Worm (Caenorhabditis elegans) whole organism, young adult: Measurements from ENCODE around the gene fbxb-21.

Experiments
- F33H1.4 ChIP-seq: fragments of 200-800 bp; sonication (Bioruptor generic); IDR thresholded peaks from 2 replicates; pipeline ENCODE4 v1.3.6; 2022; ENCODE audit warnings: missing genetic modification reagents, missing genetic modification characterization, missing compliant biosample characterization
- Y53F4B.3 ChIP-seq: fragments of 200-800 bp; sonication (Bioruptor generic); IDR thresholded peaks from 2 replicates; pipeline ENCODE4 v1.3.6; 2022; ENCODE audit warnings: missing genetic modification reagents, missing genetic modification characterization, missing compliant biosample characterization
- lag-1 ChIP-seq: fragments of 200-800 bp; sonication (Bioruptor generic); IDR thresholded peaks from 2 replicates; pipeline ENCODE4 v1.3.6; 2022; ENCODE audit warnings: missing genetic modification reagents, missing genetic modification characterization, missing compliant biosample characterization
- let-607 ChIP-seq, 2 experiments: fragments of 200-800 bp in 1 of 2; sonication (Bioruptor generic) in 1 of 2; sonication (generic microtip) in 1 of 2; optimal IDR thresholded peaks; 2 replicates each; lab custom pipeline; 2016 to 2018; ENCODE audit warnings: mild to moderate bottlenecking in 2 of 2, missing compliant biosample characterization in 2 of 2, missing genetic modification characterization in 2 of 2, moderate library complexity in 2 of 2, missing genotype in 1 of 2
- lin-26 ChIP-seq: fragments of 200-800 bp; sonication (Bioruptor generic); IDR thresholded peaks from 2 replicates; pipeline ENCODE4 v1.3.6; 2022; ENCODE audit warnings: missing genetic modification reagents, missing genetic modification characterization, missing compliant biosample characterization
- madf-6 ChIP-seq: fragments of 200-800 bp; sonication (Bioruptor generic); IDR thresholded peaks from 2 replicates; pipeline ENCODE4 v1.3.6; 2022; ENCODE audit warnings: missing genetic modification reagents, missing genetic modification characterization, missing compliant biosample characterization
- nhr-27 ChIP-seq: fragments of 200-800 bp; sonication (Bioruptor generic); optimal IDR thresholded peaks from 2 replicates; lab custom pipeline; 2018; ENCODE audit warnings: mild to moderate bottlenecking, missing genetic modification characterization, moderate library complexity, missing compliant biosample characterization
- unc-62 ChIP-seq: fragments of 150-350 bp; optimal IDR thresholded peaks from 2 replicates; lab custom pipeline; 2014; ENCODE audit warnings: missing biosample characterization, missing genetic modification reagents, missing genetic modification characterization
- zfh-2 ChIP-seq: fragments of 200-800 bp; sonication (Bioruptor generic); conservative IDR thresholded peaks from 2 replicates; pipeline ENCODE4 v1.3.6; 2022; ENCODE audit warnings: missing genetic modification reagents, missing genetic modification characterization, missing compliant biosample characterization

DNA sequence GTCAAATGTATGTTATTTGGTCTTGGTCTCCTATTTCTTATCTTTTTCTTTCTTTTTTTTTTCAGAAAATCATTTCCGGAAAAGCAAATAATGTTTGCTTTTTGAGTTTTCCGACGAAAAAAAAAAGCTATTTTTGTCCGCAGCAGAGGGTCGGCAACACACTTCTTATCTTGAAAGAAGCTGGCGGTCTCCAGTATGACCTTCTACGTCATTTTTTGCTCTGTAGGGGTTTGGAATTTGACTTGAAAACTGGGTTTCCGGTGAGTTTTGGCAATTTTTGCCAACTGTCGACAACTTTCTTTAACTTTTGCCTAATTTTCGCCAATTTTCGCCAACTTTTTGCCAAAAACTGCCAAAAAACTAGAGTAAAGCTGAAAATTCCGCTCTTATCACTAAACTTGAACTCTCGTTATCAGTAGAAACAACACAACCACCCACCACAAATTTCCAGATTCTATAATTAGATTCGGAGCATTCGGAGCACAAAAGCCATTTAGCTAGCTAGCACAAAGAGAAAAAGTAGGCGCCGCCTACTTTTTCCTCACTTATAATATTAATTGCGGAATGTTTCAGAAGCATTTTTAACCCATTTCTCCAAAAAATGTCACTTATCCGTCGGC is 21.7 kb upstream of the fbxb-21 start, which contains the start of gene nhx-6:
- TF ChIP-seq zfh-2 (GFP tag; lab: Robert Waterston, UW), result no peak
- no peak for TF ChIP-seq lin-26 (GFP tag; lab: Robert Waterston, UW)
- TF ChIP-seq let-607 (tag; optimal IDR thresholded peaks at IDR 0.05; lab: Kevin White, UChicago), result no peak
- no peak for TF ChIP-seq nhr-27 (tag; lab: Kevin White, UChicago)
- no peak for TF ChIP-seq unc-62 (GFP tag; lab: Kevin White, UChicago)
- TF ChIP-seq F33H1.4 (GFP tag; lab: Robert Waterston, UW), result no peak
- no peak for TF ChIP-seq lag-1 (GFP tag; lab: Robert Waterston, UW)
- TF ChIP-seq madf-6 (GFP tag; lab: Robert Waterston, UW), result no peak
- no peak for TF ChIP-seq Y53F4B.3 (GFP tag; lab: Robert Waterston, UW)
